Worm (Caenorhabditis elegans): ENCODE data around the gene stau-1.
A peak's percentile ranks its signal among the peaks of the same experiment; 100 is the strongest.

The stau-1 gene

DNA sequence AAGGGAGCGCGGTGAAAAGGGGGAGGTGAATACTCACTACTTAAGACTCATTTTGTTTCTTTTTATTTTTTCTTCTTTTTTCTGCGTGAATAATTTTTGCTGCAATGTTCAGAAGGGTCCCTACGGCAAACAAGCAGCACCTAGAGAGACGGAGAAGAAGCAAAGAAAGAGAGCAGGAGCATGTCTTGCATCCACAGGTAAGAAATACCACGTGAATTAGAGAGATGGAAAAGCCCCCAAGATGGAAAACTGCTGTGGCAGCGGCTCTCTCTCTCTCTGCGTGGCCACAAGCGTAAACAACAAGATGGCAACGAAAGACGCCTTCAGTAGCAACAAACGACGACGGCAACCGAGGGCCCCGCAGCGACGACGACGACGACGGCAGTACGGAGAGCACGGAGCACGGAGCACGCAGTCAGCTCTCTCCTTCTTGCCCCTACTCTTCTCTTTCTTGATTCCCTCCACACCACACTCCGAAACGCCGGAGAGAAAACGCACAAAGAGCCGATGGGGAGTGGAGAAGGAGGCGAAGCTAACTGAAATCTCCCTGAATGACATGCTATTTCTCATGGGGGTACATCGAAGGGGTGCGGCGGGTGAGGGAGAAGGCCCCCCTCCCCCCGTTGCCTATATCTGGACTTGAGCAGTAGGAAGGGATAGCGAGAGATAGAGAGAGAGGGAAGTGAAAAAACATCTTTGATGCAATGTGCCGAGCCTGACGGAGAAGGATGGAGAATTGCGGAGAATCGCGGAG lies 42.3 kb downstream of the stau-1 start (continued):
- TF ChIP-seq ztf-18 (tag; optimal IDR thresholded peaks at IDR 0.05), result no peak
- no peak for TF ChIP-seq madf-3 (GFP tag; IDR thresholded peaks at IDR 0.05)
- TF ChIP-seq B0035.1 (tag; optimal IDR thresholded peaks at IDR 0.05), result peak; percentile 20
- TF ChIP-seq madf-10 (tag; optimal IDR thresholded peaks at IDR 0.05), result peak; percentile 69
- TF ChIP-seq mel-28 (tag; optimal IDR thresholded peaks at IDR 0.05; ENCODE audit: borderline replicate concordance), result no peak
- peak; percentile 95 for TF ChIP-seq zfh-2 (GFP tag; conservative IDR thresholded peaks at IDR 0.05)
- no peak for TF ChIP-seq snpc-4 (GFP tag; optimal IDR thresholded peaks at IDR 0.05)
- peak in 2 of 4 experiments; percentile 37 to 41 for TF ChIP-seq snpc-4 (tag; optimal IDR thresholded peaks at IDR 0.05)
- no peak for TF ChIP-seq Y67H2A.10 (GFP tag; conservative IDR thresholded peaks at IDR 0.05)
- TF ChIP-seq lin-26 (GFP tag; IDR thresholded peaks at IDR 0.05), result no peak
- no peak for TF ChIP-seq F55B11.4 (tag; optimal IDR thresholded peaks at IDR 0.05; ENCODE audit: borderline replicate concordance, insufficient read depth)
- TF ChIP-seq hlh-12 (tag; optimal IDR thresholded peaks at IDR 0.05), result no peak

DNA sequence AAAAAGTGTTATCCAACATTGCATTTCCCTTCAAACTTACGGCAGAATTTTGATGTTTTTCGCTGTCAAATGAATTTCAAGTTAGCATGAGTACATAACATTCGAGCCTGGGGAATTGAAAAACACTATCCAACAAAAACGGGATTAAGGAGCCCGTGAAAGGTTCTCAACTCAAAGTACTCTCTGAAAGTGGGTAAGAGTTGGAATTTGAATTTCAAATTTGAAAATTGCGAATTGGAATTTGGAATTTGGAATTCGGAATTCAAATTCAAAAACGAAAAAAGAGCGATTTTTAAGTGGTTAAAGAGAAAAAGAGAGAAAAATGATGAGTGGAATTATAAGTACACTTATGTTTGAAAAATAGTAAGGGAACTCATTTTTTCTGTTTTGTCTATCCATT lies 43.8 kb downstream of the stau-1 start, which contains the start of the genes C09E10.3 and dgk-1:
Gene C09E10.3, minus strand, starts transcription at position 101 of the 400 bp plus-strand sequence.
Gene dgk-1, minus strand, starts transcription at position 183 of the 400 bp plus-strand sequence.
- TF ChIP-seq unc-62 (GFP tag; optimal IDR thresholded peaks at IDR 0.05), result no peak

DNA sequence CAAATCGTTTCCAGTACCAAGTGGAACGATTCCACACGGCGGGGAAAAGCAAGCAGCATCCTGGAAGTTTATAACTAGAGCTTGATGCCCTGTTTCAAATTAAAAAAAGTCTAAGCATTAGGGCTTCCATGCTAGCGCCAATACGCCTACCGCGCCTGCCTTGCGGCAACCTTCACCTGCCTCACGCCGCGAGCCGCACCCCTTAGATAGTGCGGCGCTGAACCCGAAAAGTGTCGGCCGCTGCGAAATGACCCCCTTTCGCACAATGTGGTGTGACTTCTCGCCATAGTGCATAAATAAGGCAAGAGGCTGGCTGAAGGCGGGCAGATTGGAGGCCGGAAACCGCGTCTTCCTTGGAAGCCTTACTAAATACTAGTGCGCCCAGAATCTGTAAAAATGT lies 48.6 kb downstream of the stau-1 start:
- peak; percentile 61 for TF ChIP-seq snpc-4 (GFP tag; optimal IDR thresholded peaks at IDR 0.05)
- peak; percentile 37 to 87 (median 72) for TF ChIP-seq snpc-4 (tag; optimal IDR thresholded peaks at IDR 0.05)
- no peak for TF ChIP-seq die-1 (tag; optimal IDR thresholded peaks at IDR 0.05)
- TF ChIP-seq dox-1 (GFP tag; IDR thresholded peaks at IDR 0.05), result 0 out of 2 replicates have a peak, but pooled peaks have one; percentile 20
- TF ChIP-seq bed-1 (GFP tag; IDR thresholded peaks at IDR 0.05), result no peak
- TF ChIP-seq zfh-2 (GFP tag; conservative IDR thresholded peaks at IDR 0.05), result peak; percentile 90
- 0 out of 2 replicates have a peak, but pooled peaks have one; percentile 11 for TF ChIP-seq egl-18 (GFP tag; IDR thresholded peaks at IDR 0.05)
- TF ChIP-seq ceh-40 (GFP tag; IDR thresholded peaks at IDR 0.05), result no peak
- TF ChIP-seq mcd-1 (GFP tag; IDR thresholded peaks at IDR 0.05), result 0 out of 2 replicates have a peak, but pooled peaks have one; percentile 16
- no peak for TF ChIP-seq lir-1 (GFP tag; conservative IDR thresholded peaks at IDR 0.05)
- TF ChIP-seq nfya-2 (GFP tag; IDR thresholded peaks at IDR 0.05), result 0 out of 2 replicates have a peak, but pooled peaks have one; percentile 43
- peak; percentile 37 for TF ChIP-seq zim-3 (tag; optimal IDR thresholded peaks at IDR 0.05)
- no peak for TF ChIP-seq madf-8 (GFP tag; conservative IDR thresholded peaks at IDR 0.05)

DNA sequence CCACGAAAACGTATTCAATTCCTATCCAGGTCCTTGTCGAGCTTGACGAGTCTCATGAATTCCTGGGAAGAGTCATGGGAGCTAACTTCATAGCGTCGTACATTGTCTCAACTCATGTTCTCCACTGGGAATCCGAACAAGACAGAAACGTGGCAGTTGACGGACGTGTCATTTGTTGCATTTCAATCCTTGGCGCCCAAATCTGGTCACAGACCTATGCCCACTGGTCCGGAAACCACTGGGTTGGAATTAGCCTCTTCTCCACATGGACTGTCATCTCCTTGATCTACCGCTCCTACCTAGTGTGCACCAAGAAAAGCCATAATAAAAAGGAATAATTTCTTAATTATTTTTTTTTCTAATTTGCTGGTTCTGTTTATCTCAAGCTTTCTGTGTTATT lies 52.5 kb downstream of the stau-1 start:
- 0 out of 2 replicates have a peak, but pooled peaks have one; percentile 56 for TF ChIP-seq nhr-120 (GFP tag; IDR thresholded peaks at IDR 0.05)
- TF ChIP-seq hsf-1 (GFP tag; IDR thresholded peaks at IDR 0.05), result no peak

DNA sequence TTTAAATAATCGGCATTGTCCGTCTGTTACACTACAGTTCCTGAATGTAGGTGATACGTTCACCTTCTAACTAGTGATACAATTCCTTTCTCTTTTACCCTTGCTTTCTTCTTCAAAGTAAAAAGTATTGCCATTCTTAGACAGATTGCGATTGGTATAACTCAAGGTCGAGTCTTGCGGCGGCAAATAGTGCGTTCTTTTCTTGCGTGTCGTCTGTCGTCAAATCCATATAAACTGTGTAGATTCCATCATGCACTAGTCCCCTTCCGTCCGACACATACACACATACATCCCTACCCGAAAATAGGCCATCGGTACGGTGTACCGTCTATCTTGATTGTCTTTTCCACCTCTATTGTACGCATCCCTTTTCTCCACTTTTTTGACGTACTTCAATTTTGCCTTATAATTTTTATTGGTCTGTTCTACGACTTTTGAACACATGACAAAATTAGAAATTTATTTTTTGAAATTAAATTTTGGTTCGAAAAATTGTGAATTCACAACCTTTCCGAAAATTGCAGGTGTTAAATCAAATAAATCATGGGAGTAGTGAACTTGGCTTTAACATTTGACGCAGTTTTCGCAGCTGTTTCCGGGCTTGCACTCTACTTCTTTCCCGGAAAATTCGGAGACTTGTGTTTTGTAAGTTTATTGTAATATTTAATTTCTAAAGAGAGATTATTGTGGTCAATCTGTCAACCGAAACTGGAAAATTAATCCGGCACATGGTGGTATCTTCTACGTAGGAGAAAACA lies 54.7 kb downstream of the stau-1 start, which contains the start of gene C44C1.1:
Gene C44C1.1, plus strand, starts transcription at position 525 of the 758 bp plus-strand sequence.
- TF ChIP-seq snpc-3.4 (tag; optimal IDR thresholded peaks at IDR 0.05) (no peak), cebp-2 (GFP tag; IDR thresholded peaks at IDR 0.05) (no peak), die-1 (tag; optimal IDR thresholded peaks at IDR 0.05) (no peak), madf-10 (tag; optimal IDR thresholded peaks at IDR 0.05) (no peak), egl-18 (GFP tag; IDR thresholded peaks at IDR 0.05) (no peak), B0261.1 (tag; optimal IDR thresholded peaks at IDR 0.05) (no peak), T26A5.8 (tag; optimal IDR thresholded peaks at IDR 0.05) (no peak), Y53F4B.3 (GFP tag; IDR thresholded peaks at IDR 0.05) (no peak), ama-1 (optimal IDR thresholded peaks at IDR 0.05) (no peak), ama-1 (GFP tag; optimal IDR thresholded peaks at IDR 0.05) (no peak), F39B2.1 (GFP tag; IDR thresholded peaks at IDR 0.05) (no peak), F33H1.4 (GFP tag; IDR thresholded peaks at IDR 0.05) (no peak), lsy-27 (tag; optimal IDR thresholded peaks at IDR 0.05; ENCODE audit: borderline replicate concordance, insufficient read depth) (no peak), F55B11.4 (tag; optimal IDR thresholded peaks at IDR 0.05; ENCODE audit: borderline replicate concordance, insufficient read depth) (no peak)

All from whole organism, young adult.